Fruit fly (Drosophila melanogaster) whole organism, embryonic: ENCODE measurements around the gene Dis3l2.

Experiments used
- Ada2b ChIP-seq: fragments of 200-800 bp; sonication (Bioruptor generic); IDR thresholded peaks from 2 replicates; pipeline ENCODE4 v1.3.6; 2022; ENCODE audit warnings: missing biosample characterization, missing genetic modification characterization
- B-H2 ChIP-seq: fragments of 200-800 bp; sonication (Bioruptor generic); optimal IDR thresholded peaks from 2 replicates; lab custom pipeline; 2018; ENCODE audit warnings: missing biosample characterization, mild to moderate bottlenecking, missing genetic modification characterization
- Blimp-1 ChIP-seq: fragments of 200-800 bp; sonication (Bioruptor generic); optimal IDR thresholded peaks from 3 replicates; lab custom pipeline; 2018; ENCODE audit warnings: missing biosample characterization, missing genetic modification characterization, mild to moderate bottlenecking, moderate library complexity, missing genetic modification reagents
- CG12659 ChIP-seq: fragments of 200-800 bp; sonication (Bioruptor generic); optimal IDR thresholded peaks from 3 replicates; lab custom pipeline; 2017; ENCODE audit warnings: mild to moderate bottlenecking, missing biosample characterization, missing genetic modification reagents, missing genetic modification characterization
- CG12769 ChIP-seq: fragments of 200-800 bp; sonication (Bioruptor generic); optimal IDR thresholded peaks from 2 replicates; lab custom pipeline; 2019; ENCODE audit warnings: missing biosample characterization, mild to moderate bottlenecking, missing genetic modification characterization, moderate library complexity
- CG14014 ChIP-seq: fragments of 200-800 bp; sonication (Bioruptor generic); IDR thresholded peaks from 2 replicates; pipeline ENCODE4 v1.3.6; 2022; ENCODE audit warnings: missing biosample characterization, missing genetic modification characterization
- CG14860 ChIP-seq: fragments of 200-800 bp; sonication (Bioruptor generic); IDR thresholded peaks from 3 replicates; pipeline ENCODE4 v1.3.6; 2022; ENCODE audit warnings: missing biosample characterization, missing genetic modification characterization; ENCODE audit not compliant: partially characterized antibody
- CG14965 ChIP-seq: fragments of 200-800 bp; sonication (Bioruptor generic); optimal IDR thresholded peaks from 2 replicates; lab custom pipeline; 2016; ENCODE audit warnings: missing biosample characterization, missing genetic modification characterization, borderline replicate concordance
- CG16813 ChIP-seq: fragments of 200-800 bp; sonication (Bioruptor generic); IDR thresholded peaks from 3 replicates; pipeline ENCODE4 v1.3.6; 2022; ENCODE audit warnings: missing biosample characterization, missing genetic modification characterization; ENCODE audit not compliant: partially characterized antibody
- CG16815 ChIP-seq: fragments of 200-800 bp; sonication (Bioruptor generic); optimal IDR thresholded peaks from 3 replicates; lab custom pipeline; 2017; ENCODE audit warnings: missing biosample characterization, mild to moderate bottlenecking, missing genetic modification characterization
- CG17385 ChIP-seq: fragments of 200-800 bp; sonication (Bioruptor generic); optimal IDR thresholded peaks from 3 replicates; lab custom pipeline; 2018; ENCODE audit warnings: missing biosample characterization, mild to moderate bottlenecking, missing genetic modification characterization
- CG2712 ChIP-seq: fragments of 200-800 bp; optimal IDR thresholded peaks from 3 replicates; lab custom pipeline; 2019; ENCODE audit warnings: missing biosample characterization, mild to moderate bottlenecking, missing genetic modification characterization, moderate library complexity
- CG6654 ChIP-seq: fragments of 200-800 bp; sonication (Bioruptor generic); optimal IDR thresholded peaks from 2 replicates; lab custom pipeline; 2017; ENCODE audit warnings: missing biosample characterization, mild to moderate bottlenecking, missing genetic modification characterization
- CG6765 ChIP-seq: fragments of 200-800 bp; sonication (Bioruptor generic); optimal IDR thresholded peaks from 3 replicates; lab custom pipeline; 2017; ENCODE audit warnings: missing biosample characterization, mild to moderate bottlenecking, missing genetic modification characterization
- CG7271 ChIP-seq: fragments of 200-800 bp; sonication (Bioruptor generic); optimal IDR thresholded peaks from 2 replicates; lab custom pipeline; 2018; ENCODE audit warnings: missing biosample characterization, mild to moderate bottlenecking, missing genetic modification characterization, moderate library complexity
- CG9876 ChIP-seq: fragments of 200-800 bp; sonication (Bioruptor generic); optimal IDR thresholded peaks from 2 replicates; lab custom pipeline; 2016; ENCODE audit warnings: missing biosample characterization, missing genetic modification characterization
- CTCF ChIP-seq: fragments of 200-800 bp; sonication (Bioruptor generic); optimal IDR thresholded peaks from 2 replicates; lab custom pipeline; 2017; ENCODE audit warnings: missing biosample characterization, mild to moderate bottlenecking, missing genetic modification characterization, moderate library complexity
- Dad ChIP-seq: fragments of 200-800 bp; sonication (Bioruptor generic); optimal IDR thresholded peaks from 3 replicates; lab custom pipeline; 2016; ENCODE audit warnings: missing biosample characterization, missing genetic modification characterization
- Deaf1 ChIP-seq: fragments of 200-800 bp; optimal IDR thresholded peaks from 3 replicates; lab custom pipeline; 2019; ENCODE audit warnings: missing biosample characterization, mild to moderate bottlenecking, missing genetic modification characterization, moderate library complexity
- Drgx ChIP-seq: fragments of 200-800 bp; sonication (Bioruptor generic); IDR thresholded peaks from 2 replicates; pipeline ENCODE4 v1.3.6; 2022; ENCODE audit warnings: missing biosample characterization, missing genetic modification characterization
- E2f2 ChIP-seq: fragments of 200-800 bp; sonication (Bioruptor generic); IDR thresholded peaks from 2 replicates; pipeline ENCODE4 v1.3.6; 2022; ENCODE audit warnings: missing biosample characterization, missing genetic modification characterization
- Fer3 ChIP-seq: fragments of 200-800 bp; sonication (Bioruptor generic); optimal IDR thresholded peaks from 2 replicates; lab custom pipeline; 2018; ENCODE audit warnings: missing biosample characterization, mild to moderate bottlenecking, missing genetic modification characterization, moderate library complexity
- Jarid2 ChIP-seq: fragments of 200-800 bp; sonication (Bioruptor generic); optimal IDR thresholded peaks from 3 replicates; lab custom pipeline; 2017; ENCODE audit warnings: mild to moderate bottlenecking, missing biosample characterization, missing genetic modification reagents, missing genetic modification characterization
- Kr ChIP-seq: fragments of 200-800 bp; sonication (Bioruptor generic); optimal IDR thresholded peaks from 2 replicates; lab custom pipeline; 2017; ENCODE audit warnings: missing biosample characterization, mild to moderate bottlenecking, missing genetic modification characterization
- Med ChIP-seq: fragments of 200-800 bp; sonication (Bioruptor generic); peaks from one replicate; lab custom pipeline; 2016; ENCODE audit warnings: missing biosample characterization, missing genetic modification characterization, mild to moderate bottlenecking, inconsistent platforms, moderate library complexity
- Mrtf ChIP-seq: fragments of 200-800 bp; sonication (Bioruptor generic); IDR thresholded peaks from 3 replicates; pipeline ENCODE4 v1.3.6; 2022; ENCODE audit warnings: missing biosample characterization, missing genetic modification characterization
- Pdp1 ChIP-seq, 2 experiments: fragments of 200-800 bp; sonication (Bioruptor generic); optimal IDR thresholded peaks; 3 replicates each; lab custom pipeline; 2016; ENCODE audit warnings: missing biosample characterization in 2 of 2, missing genetic modification characterization in 2 of 2, mild to moderate bottlenecking in 1 of 2, moderate library complexity in 1 of 2
- Scr ChIP-seq: fragments of 200-800 bp; sonication (Bioruptor generic); IDR thresholded peaks from 2 replicates; pipeline ENCODE4 v1.3.6; 2022; ENCODE audit warnings: missing biosample characterization, missing genetic modification characterization; ENCODE audit not compliant: partially characterized antibody
- Side ChIP-seq: fragments of 200-800 bp; sonication (Bioruptor generic); optimal IDR thresholded peaks from 2 replicates; lab custom pipeline; 2016; ENCODE audit warnings: missing biosample characterization, missing genetic modification characterization
- Trl ChIP-seq, 3 experiments: fragments of >200 bp in 2 of 3; fragments of 200-800 bp in 1 of 3; sonication (Bioruptor generic) in 1 of 3; optimal IDR thresholded peaks; 2 replicates in 1 of 3; 3 replicates in 2 of 3; lab custom pipeline; 2016 to 2017; ENCODE audit warnings: missing biosample characterization in 1 of 3, missing genetic modification characterization in 1 of 3
- Vsx1 ChIP-seq: fragments of 200-800 bp; sonication (Bioruptor generic); optimal IDR thresholded peaks from 2 replicates; lab custom pipeline; 2017; ENCODE audit warnings: missing biosample characterization, mild to moderate bottlenecking, missing genetic modification characterization, missing genetic modification reagents
- amos ChIP-seq: fragments of 200-800 bp; sonication (Bioruptor generic); IDR thresholded peaks from 2 replicates; pipeline ENCODE4 v1.3.6; 2022; ENCODE audit warnings: missing biosample characterization, missing genetic modification characterization; ENCODE audit not compliant: partially characterized antibody
- bsh ChIP-seq, 2 experiments: fragments of 200-800 bp; sonication (Bioruptor generic); optimal IDR thresholded peaks; 2 replicates each; lab custom pipeline; 2017 to 2018; ENCODE audit warnings: mild to moderate bottlenecking in 2 of 2, missing biosample characterization in 2 of 2, missing genetic modification characterization in 2 of 2, moderate library complexity in 1 of 2
- chinmo ChIP-seq: fragments of 200-800 bp; sonication (Bioruptor generic); IDR thresholded peaks from 4 replicates; pipeline ENCODE4 v1.3.6; 2022; ENCODE audit warnings: missing biosample characterization, missing genetic modification characterization; ENCODE audit not compliant: partially characterized antibody
- ewg ChIP-seq: fragments of 200-800 bp; sonication (Bioruptor generic); optimal IDR thresholded peaks from 3 replicates; lab custom pipeline; 2017; ENCODE audit warnings: mild to moderate bottlenecking, missing biosample characterization, missing genetic modification reagents, missing genetic modification characterization
- gce ChIP-seq: fragments of 200-800 bp; sonication (Bioruptor generic); IDR thresholded peaks from 3 replicates; pipeline ENCODE4 v1.3.6; 2022; ENCODE audit warnings: missing biosample characterization, missing genetic modification characterization
- lbe ChIP-seq: fragments of 200-800 bp; sonication (Bioruptor generic); optimal IDR thresholded peaks from 2 replicates; lab custom pipeline; 2016; ENCODE audit warnings: missing biosample characterization, mild to moderate bottlenecking, missing genetic modification characterization
- maf-S ChIP-seq: fragments of 200-800 bp; sonication (Bioruptor generic); optimal IDR thresholded peaks from 2 replicates; lab custom pipeline; 2016; ENCODE audit warnings: missing biosample characterization, missing genetic modification characterization
- mam ChIP-seq: fragments of 200-800 bp; sonication (Bioruptor generic); optimal IDR thresholded peaks from 3 replicates; lab custom pipeline; 2016; ENCODE audit warnings: missing biosample characterization, missing genetic modification characterization
- mirr ChIP-seq: fragments of 200-800 bp; sonication (Bioruptor generic); optimal IDR thresholded peaks from 3 replicates; lab custom pipeline; 2018; ENCODE audit warnings: missing biosample characterization, mild to moderate bottlenecking, missing genetic modification characterization
- nerfin-1 ChIP-seq: fragments of 200-800 bp; sonication (Bioruptor generic); optimal IDR thresholded peaks from 3 replicates; lab custom pipeline; 2019; ENCODE audit warnings: missing biosample characterization, mild to moderate bottlenecking, missing genetic modification characterization, moderate library complexity
- pita ChIP-seq: fragments of 200-800 bp; sonication (Bioruptor generic); optimal IDR thresholded peaks from 2 replicates; lab custom pipeline; 2017; ENCODE audit warnings: missing biosample characterization, mild to moderate bottlenecking, missing genetic modification characterization
- ranshi ChIP-seq: fragments of 200-800 bp; sonication (Bioruptor generic); IDR thresholded peaks from 2 replicates; pipeline ENCODE4 v1.3.6; 2022; ENCODE audit warnings: missing biosample characterization, missing genetic modification characterization
- sens ChIP-seq: fragments of 200-800 bp; sonication (Bioruptor generic); peaks from one replicate; lab custom pipeline; 2016; ENCODE audit warnings: missing biosample characterization, missing genetic modification characterization
- shn ChIP-seq: fragments of 200-800 bp; sonication (Bioruptor generic); optimal IDR thresholded peaks from 3 replicates; lab custom pipeline; 2016; ENCODE audit warnings: missing biosample characterization, missing genetic modification characterization
- sim ChIP-seq: fragments of 200-800 bp; sonication (Bioruptor generic); IDR thresholded peaks from 2 replicates; pipeline ENCODE4 v1.3.6; 2022; ENCODE audit warnings: missing biosample characterization, missing genetic modification characterization
- stwl ChIP-seq: fragments of 200-800 bp; sonication (Bioruptor generic); optimal IDR thresholded peaks from 3 replicates; lab custom pipeline; 2018; ENCODE audit warnings: missing biosample characterization, mild to moderate bottlenecking, missing genetic modification characterization, moderate library complexity
- tll ChIP-seq, 2 experiments: fragments of 200-800 bp in 1 of 2; fragments of >200 bp in 1 of 2; sonication (Bioruptor generic) in 1 of 2; optimal IDR thresholded peaks; 2 replicates each; lab custom pipeline; 2017 to 2019; ENCODE audit warnings: missing biosample characterization in 2 of 2, missing genetic modification characterization in 2 of 2, mild to moderate bottlenecking in 1 of 2, moderate library complexity in 1 of 2
- ttk ChIP-seq: fragments of 200-800 bp; sonication (Bioruptor generic); IDR thresholded peaks from 2 replicates; pipeline ENCODE4 v2.1.2; 2022; ENCODE audit warnings: missing biosample characterization, missing genetic modification characterization
- wek ChIP-seq: fragments of 200-800 bp; sonication (Bioruptor generic); optimal IDR thresholded peaks from 3 replicates; lab custom pipeline; 2018; ENCODE audit warnings: missing biosample characterization, mild to moderate bottlenecking, missing genetic modification characterization, moderate library complexity

The Dis3l2 gene

DNA sequence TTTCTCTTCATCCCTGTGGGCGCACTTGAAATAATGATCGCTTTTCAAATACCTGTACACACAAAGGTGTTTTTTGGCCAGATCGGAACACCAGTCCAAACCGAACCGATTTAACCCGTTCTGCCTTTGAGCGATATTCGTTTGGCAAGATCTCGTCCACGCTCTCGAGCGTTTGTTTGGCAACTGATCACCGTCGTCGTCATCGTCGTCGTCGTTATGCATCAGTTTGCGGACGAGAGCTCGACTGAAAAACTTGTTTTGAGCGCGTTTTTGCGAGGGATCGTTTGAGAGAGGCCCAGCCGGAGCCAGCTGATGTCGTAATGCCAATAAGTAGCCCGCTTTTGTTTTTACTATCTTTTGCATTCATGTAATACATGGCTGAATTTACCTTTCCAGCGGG lies 34.1 kb upstream of the Dis3l2 start (continued):
- TF ChIP-seq CG16813 (GFP tag; lab: Robert Waterston, UW) (no peak), Drgx (GFP tag; lab: Robert Waterston, UW) (no peak), CG17385 (peak; percentile 6), CG14860 (no peak), CG14965 (no peak), gce (GFP tag; lab: Robert Waterston, UW) (no peak), mirr (no peak), Pdp1 (GFP tag; optimal IDR thresholded peaks at IDR 0.05; lab: Kevin White, UChicago) (peak in 1 of 2 experiments; percentile 88), ttk (GFP tag; lab: Robert Waterston, UW) (no peak), CTCF (GFP tag; lab: Kevin White, UChicago) (no peak), sens (GFP tag; lab: Kevin White, UChicago) (peak; percentile 47), CG16815 (GFP tag; lab: Kevin White, UChicago) (no peak), CG6765 (GFP tag; lab: Kevin White, UChicago) (no peak), CG9876 (no peak), maf-S (GFP tag; lab: Kevin White, UChicago) (no peak), CG12769 (peak; percentile 14), wek (GFP tag; lab: Kevin White, UChicago) (no peak), E2f2 (GFP tag; lab: Robert Waterston, UW) (no peak), pita (GFP tag; lab: Kevin White, UChicago) (no peak), sim (no peak), shn (GFP tag; lab: Kevin White, UChicago) (no peak), Vsx1 (GFP tag; lab: Kevin White, UChicago) (no peak), Ada2b (GFP tag; lab: Robert Waterston, UW) (no peak), amos (GFP tag; lab: Robert Waterston, UW) (no peak; the same call in 1 of the 2 replicates), lbe (GFP tag; lab: Kevin White, UChicago) (peak; percentile 46), Jarid2 (GFP tag; lab: Kevin White, UChicago) (peak; percentile 62), CG12659 (GFP tag; lab: Kevin White, UChicago) (peak; percentile 16), mam (no peak), Mrtf (GFP tag; lab: Robert Waterston, UW) (no peak), chinmo (GFP tag; lab: Robert Waterston, UW) (peak; percentile 84; the same call in 3 of the 4 replicates), tll (GFP tag; optimal IDR thresholded peaks at IDR 0.05; lab: Kevin White, UChicago) (no peak), ewg (GFP tag; lab: Kevin White, UChicago) (no peak), Scr (GFP tag; lab: Robert Waterston, UW) (no peak), CG7271 (tag; lab: Kevin White, UChicago) (no peak), Kr (peak; percentile 4), CG6654 (GFP tag; lab: Kevin White, UChicago) (no peak), ranshi (GFP tag; lab: Robert Waterston, UW) (no peak), Side (GFP tag; lab: Kevin White, UChicago) (no peak), Med (GFP tag; lab: Kevin White, UChicago) (peak; percentile 57), Trl (optimal IDR thresholded peaks at IDR 0.05; lab: Kevin White, UChicago) (peak in 1 of 2 experiments; percentile 39), Trl (GFP tag; optimal IDR thresholded peaks at IDR 0.05; lab: Kevin White, UChicago) (no peak), CG14014 (peak; percentile 23; the same call in 1 of the 2 replicates), CG2712 (no peak), stwl (tag; lab: Kevin White, UChicago) (no peak), bsh (GFP tag; optimal IDR thresholded peaks at IDR 0.05; lab: Kevin White, UChicago) (no peak), B-H2 (GFP tag; lab: Kevin White, UChicago) (no peak), Dad (GFP tag; lab: Kevin White, UChicago) (no peak), Deaf1 (peak; percentile 80), Blimp-1 (GFP tag; lab: Kevin White, UChicago) (no peak), Fer3 (tag; lab: Kevin White, UChicago) (no peak), nerfin-1 (tag; lab: Kevin White, UChicago) (no peak)
